Fruit fly (Drosophila melanogaster) whole organism, embryonic: ENCODE results near the gene CG5853.

ENCODE experiments used
- Adf1 ChIP-seq: fragments of 200-800 bp; sonication (Bioruptor generic); IDR thresholded peaks from 2 replicates; pipeline ENCODE4 v1.3.6; 2022; ENCODE audit warnings: missing biosample characterization, missing genetic modification characterization
- Atf6 ChIP-seq: fragments of 200-800 bp; sonication (Bioruptor generic); IDR thresholded peaks from 2 replicates; pipeline ENCODE4 v1.3.6; 2022; ENCODE audit warnings: missing biosample characterization, missing genetic modification characterization
- B-H1 ChIP-seq: fragments of 200-800 bp; sonication (Bioruptor generic); IDR thresholded peaks from 3 replicates; pipeline ENCODE4 v1.3.6; 2022; ENCODE audit warnings: missing biosample characterization, missing genetic modification characterization
- CG10543 ChIP-seq: fragments of 200-800 bp; sonication (Bioruptor generic); optimal IDR thresholded peaks from 3 replicates; lab custom pipeline; 2017; ENCODE audit warnings: missing biosample characterization, mild to moderate bottlenecking, missing genetic modification characterization, moderate library complexity
- CG11247 ChIP-seq: fragments of 200-800 bp; sonication (Bioruptor generic); IDR thresholded peaks from 2 replicates; pipeline ENCODE4 v1.3.6; 2022; ENCODE audit warnings: missing biosample characterization, missing genetic modification characterization
- CG12744 ChIP-seq: fragments of 200-800 bp; sonication (Bioruptor generic); optimal IDR thresholded peaks from 2 replicates; lab custom pipeline; 2016; ENCODE audit warnings: missing biosample characterization, missing genetic modification characterization
- CG15269 ChIP-seq: fragments of 200-800 bp; sonication (Bioruptor generic); optimal IDR thresholded peaks from 2 replicates; lab custom pipeline; 2018; ENCODE audit warnings: missing biosample characterization, mild to moderate bottlenecking, missing genetic modification characterization, moderate library complexity
- CG15514 ChIP-seq: fragments of 200-800 bp; sonication (Bioruptor generic); optimal IDR thresholded peaks from 3 replicates; lab custom pipeline; 2017; ENCODE audit warnings: missing biosample characterization, missing genetic modification characterization, mild to moderate bottlenecking, moderate library complexity, missing genetic modification reagents
- CG1603 ChIP-seq: fragments of 200-800 bp; sonication (Bioruptor generic); optimal IDR thresholded peaks from 2 replicates; lab custom pipeline; 2019; ENCODE audit warnings: missing biosample characterization, mild to moderate bottlenecking, missing genetic modification characterization, moderate library complexity
- CG16815 ChIP-seq: fragments of 200-800 bp; sonication (Bioruptor generic); optimal IDR thresholded peaks from 3 replicates; lab custom pipeline; 2017; ENCODE audit warnings: missing biosample characterization, mild to moderate bottlenecking, missing genetic modification characterization
- CG16863 ChIP-seq: fragments of 200-800 bp; sonication (Bioruptor generic); optimal IDR thresholded peaks from 3 replicates; lab custom pipeline; 2016; ENCODE audit warnings: missing biosample characterization, missing genetic modification characterization
- CG17385 ChIP-seq: fragments of 200-800 bp; sonication (Bioruptor generic); optimal IDR thresholded peaks from 3 replicates; lab custom pipeline; 2018; ENCODE audit warnings: missing biosample characterization, mild to moderate bottlenecking, missing genetic modification characterization
- CG31224 ChIP-seq: fragments of 200-800 bp; sonication (Bioruptor generic); IDR thresholded peaks from 2 replicates; pipeline ENCODE4 v1.3.6; 2022; ENCODE audit warnings: missing biosample characterization, missing genetic modification characterization
- CG32532 ChIP-seq: fragments of 200-800 bp; sonication (Bioruptor generic); IDR thresholded peaks from 2 replicates; pipeline ENCODE4 v1.3.6; 2022; ENCODE audit warnings: missing biosample characterization, missing genetic modification characterization
- CG5953 ChIP-seq: fragments of 200-800 bp; sonication (Bioruptor generic); IDR thresholded peaks from 2 replicates; pipeline ENCODE4 v1.3.6; 2022; ENCODE audit warnings: missing biosample characterization, missing genetic modification characterization
- CG9932 ChIP-seq: fragments of 200-800 bp; sonication (Bioruptor generic); IDR thresholded peaks from 2 replicates; pipeline ENCODE4 v1.3.6; 2022; ENCODE audit warnings: missing biosample characterization, missing genetic modification characterization
- CrebB ChIP-seq: fragments of 200-800 bp; sonication (Bioruptor generic); optimal IDR thresholded peaks from 3 replicates; lab custom pipeline; 2018; ENCODE audit warnings: missing biosample characterization, mild to moderate bottlenecking, missing genetic modification characterization
- Dbx ChIP-seq: fragments of 200-800 bp; sonication (Bioruptor generic); IDR thresholded peaks from 3 replicates; pipeline ENCODE4 v1.3.6; 2022; ENCODE audit warnings: missing biosample characterization, missing genetic modification characterization
- Drgx ChIP-seq: fragments of 200-800 bp; sonication (Bioruptor generic); IDR thresholded peaks from 2 replicates; pipeline ENCODE4 v1.3.6; 2022; ENCODE audit warnings: missing biosample characterization, missing genetic modification characterization
- Fer1 ChIP-seq: fragments of 200-800 bp; sonication (Bioruptor generic); optimal IDR thresholded peaks from 2 replicates; lab custom pipeline; 2017; ENCODE audit warnings: missing biosample characterization, mild to moderate bottlenecking, missing genetic modification characterization
- Fer3 ChIP-seq: fragments of 200-800 bp; sonication (Bioruptor generic); optimal IDR thresholded peaks from 2 replicates; lab custom pipeline; 2018; ENCODE audit warnings: missing biosample characterization, mild to moderate bottlenecking, missing genetic modification characterization, moderate library complexity
- HLH3B ChIP-seq: fragments of 200-800 bp; sonication (Bioruptor generic); IDR thresholded peaks from 2 replicates; pipeline ENCODE4 v1.3.6; 2022; ENCODE audit warnings: missing biosample characterization, missing genetic modification characterization
- HmgZ ChIP-seq: fragments of 200-800 bp; sonication (Bioruptor generic); optimal IDR thresholded peaks from 2 replicates; lab custom pipeline; 2018; ENCODE audit warnings: missing biosample characterization, mild to moderate bottlenecking, missing genetic modification characterization
- Hr51 ChIP-seq, 2 experiments: fragments of 200-800 bp; sonication (Bioruptor generic); optimal IDR thresholded peaks; 2 replicates in 1 of 2; 3 replicates in 1 of 2; lab custom pipeline; 2016 to 2018; ENCODE audit warnings: missing biosample characterization in 2 of 2, missing genetic modification characterization in 2 of 2, mild to moderate bottlenecking in 1 of 2, moderate library complexity in 1 of 2
- Jarid2 ChIP-seq: fragments of 200-800 bp; sonication (Bioruptor generic); optimal IDR thresholded peaks from 3 replicates; lab custom pipeline; 2017; ENCODE audit warnings: mild to moderate bottlenecking, missing biosample characterization, missing genetic modification reagents, missing genetic modification characterization
- Optix ChIP-seq: fragments of 200-800 bp; sonication (Bioruptor generic); IDR thresholded peaks from 3 replicates; pipeline ENCODE4 v1.3.6; 2022; ENCODE audit warnings: missing biosample characterization, missing genetic modification characterization
- Rfx ChIP-seq: fragments of 200-800 bp; sonication (Bioruptor generic); IDR thresholded peaks from 2 replicates; pipeline ENCODE4 v1.3.6; 2022; ENCODE audit warnings: missing biosample characterization, missing genetic modification characterization
- ato ChIP-seq: fragments of 200-800 bp; sonication (Bioruptor generic); IDR thresholded peaks from 2 replicates; pipeline ENCODE4 v1.3.6; 2022; ENCODE audit warnings: missing biosample characterization, missing genetic modification characterization; ENCODE audit not compliant: partially characterized antibody
- bsh ChIP-seq, 2 experiments: fragments of 200-800 bp; sonication (Bioruptor generic); optimal IDR thresholded peaks; 2 replicates each; lab custom pipeline; 2017 to 2018; ENCODE audit warnings: mild to moderate bottlenecking in 2 of 2, missing biosample characterization in 2 of 2, missing genetic modification characterization in 2 of 2, moderate library complexity in 1 of 2
- caup ChIP-seq: fragments of 200-800 bp; sonication (Bioruptor generic); optimal IDR thresholded peaks from 3 replicates; lab custom pipeline; 2017; ENCODE audit warnings: missing biosample characterization, mild to moderate bottlenecking, missing genetic modification characterization, moderate library complexity; ENCODE audit not compliant: severe bottlenecking
- chinmo ChIP-seq: fragments of 200-800 bp; sonication (Bioruptor generic); IDR thresholded peaks from 4 replicates; pipeline ENCODE4 v1.3.6; 2022; ENCODE audit warnings: missing biosample characterization, missing genetic modification characterization; ENCODE audit not compliant: partially characterized antibody
- ci ChIP-seq: fragments of 200-800 bp; sonication (Bioruptor generic); IDR thresholded peaks from 3 replicates; pipeline ENCODE4 v1.3.6; 2022; ENCODE audit warnings: missing biosample characterization, missing genetic modification characterization
- dpn ChIP-seq, 2 experiments: fragments of 200-800 bp; sonication (Bioruptor generic); optimal IDR thresholded peaks; 3 replicates each; lab custom pipeline; 2016; ENCODE audit warnings: missing biosample characterization in 2 of 2, missing genetic modification characterization in 2 of 2
- kni ChIP-seq: fragments of 200-800 bp; sonication (Bioruptor generic); optimal IDR thresholded peaks from 3 replicates; lab custom pipeline; 2017; ENCODE audit warnings: mild to moderate bottlenecking, missing biosample characterization, missing genetic modification reagents, missing genetic modification characterization
- lbe ChIP-seq: fragments of 200-800 bp; sonication (Bioruptor generic); optimal IDR thresholded peaks from 2 replicates; lab custom pipeline; 2016; ENCODE audit warnings: missing biosample characterization, mild to moderate bottlenecking, missing genetic modification characterization
- mirr ChIP-seq: fragments of 200-800 bp; sonication (Bioruptor generic); optimal IDR thresholded peaks from 3 replicates; lab custom pipeline; 2018; ENCODE audit warnings: missing biosample characterization, mild to moderate bottlenecking, missing genetic modification characterization
- nom ChIP-seq: fragments of 200-800 bp; sonication (Bioruptor generic); optimal IDR thresholded peaks from 2 replicates; lab custom pipeline; 2017; ENCODE audit warnings: missing biosample characterization, missing genetic modification characterization, mild to moderate bottlenecking, moderate library complexity, missing genetic modification reagents
- pb ChIP-seq: fragments of 200-800 bp; sonication (Bioruptor generic); optimal IDR thresholded peaks from 3 replicates; lab custom pipeline; 2016; ENCODE audit warnings: missing biosample characterization, missing genetic modification characterization
- pho ChIP-seq: fragments of 200-800 bp; sonication (Bioruptor generic); optimal IDR thresholded peaks from 2 replicates; lab custom pipeline; 2016; ENCODE audit warnings: missing biosample characterization, missing genetic modification characterization
- pzg ChIP-seq: fragments of 200-800 bp; sonication (Bioruptor generic); optimal IDR thresholded peaks from 3 replicates; lab custom pipeline; 2018; ENCODE audit warnings: missing biosample characterization, mild to moderate bottlenecking, missing genetic modification characterization, moderate library complexity
- repo ChIP-seq: fragments of 200-800 bp; sonication (Bioruptor generic); optimal IDR thresholded peaks from 2 replicates; lab custom pipeline; 2016; ENCODE audit warnings: missing biosample characterization, missing genetic modification characterization
- ro ChIP-seq: fragments of 200-800 bp; sonication (Bioruptor generic); IDR thresholded peaks from 2 replicates; pipeline ENCODE4 v1.3.6; 2022; ENCODE audit warnings: missing biosample characterization, missing genetic modification characterization
- sd ChIP-seq: fragments of 200-800 bp; sonication (Bioruptor generic); optimal IDR thresholded peaks from 3 replicates; lab custom pipeline; 2018; ENCODE audit warnings: missing biosample characterization, mild to moderate bottlenecking, missing genetic modification characterization, moderate library complexity
- sob ChIP-seq: fragments of 200-800 bp; sonication (Bioruptor generic); IDR thresholded peaks from 2 replicates; pipeline ENCODE4 v1.3.6; 2022; ENCODE audit warnings: missing biosample characterization, missing genetic modification characterization
- sr ChIP-seq: fragments of 200-800 bp; sonication (Bioruptor generic); IDR thresholded peaks from 3 replicates; pipeline ENCODE4 v1.3.6; 2022; ENCODE audit warnings: missing biosample characterization, missing genetic modification characterization
- sug ChIP-seq: fragments of 200-800 bp; optimal IDR thresholded peaks from 2 replicates; lab custom pipeline; 2019; ENCODE audit warnings: missing biosample characterization, mild to moderate bottlenecking, missing genetic modification characterization, moderate library complexity
- yki ChIP-seq: fragments of >200 bp; optimal IDR thresholded peaks from 3 replicates; lab custom pipeline; 2018
- z ChIP-seq: fragments of 200-800 bp; sonication (Bioruptor generic); IDR thresholded peaks from 3 replicates; pipeline ENCODE4 v1.3.6; 2022; ENCODE audit warnings: missing biosample characterization, missing genetic modification characterization

The CG5853 gene

DNA sequence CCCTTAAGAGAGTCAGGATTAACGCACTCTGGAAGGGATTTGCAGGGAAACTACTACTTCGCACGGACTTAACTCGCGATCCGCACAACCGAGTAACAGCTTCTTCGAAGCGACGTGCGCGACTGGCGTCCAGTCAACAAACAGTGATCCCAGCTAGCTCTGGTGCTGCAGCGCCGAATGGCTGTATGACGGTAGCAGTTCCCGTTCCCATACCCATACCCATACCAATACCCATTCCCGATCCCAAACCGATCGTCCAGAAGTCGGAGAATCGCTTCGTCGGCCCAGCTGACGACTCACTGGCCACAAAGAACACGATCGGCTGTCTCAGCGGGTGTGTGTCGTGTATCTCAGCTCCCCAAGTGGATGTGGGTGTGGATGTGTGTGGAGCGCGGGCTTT is at the start of gene CG5853 (continued):
- no peak for TF ChIP-seq CG1603 (tag; lab: Kevin White, UChicago)
- peak; percentile 84 for TF ChIP-seq mirr (GFP tag; lab: Kevin White, UChicago)
- TF ChIP-seq kni (GFP tag; lab: Kevin White, UChicago): peak; percentile 67
- TF ChIP-seq bsh (GFP tag; optimal IDR thresholded peaks at IDR 0.05; lab: Kevin White, UChicago): no peak
- no peak for TF ChIP-seq CG17385 (GFP tag; lab: Kevin White, UChicago)
- peak; percentile 37; the same call in 1 of the 2 replicates for TF ChIP-seq CG5953 (GFP tag; lab: Robert Waterston, UW)
- no peak for TF ChIP-seq CG16863 (GFP tag; lab: Kevin White, UChicago)
- TF ChIP-seq caup: peak; percentile 36
- no peak for TF ChIP-seq dpn (GFP tag; optimal IDR thresholded peaks at IDR 0.05; lab: Kevin White, UChicago)
- TF ChIP-seq chinmo (GFP tag; lab: Robert Waterston, UW): peak; percentile 87; the same call in 3 of the 4 replicates
- peak; percentile 34; the same call in 1 of the 2 replicates for TF ChIP-seq Adf1 (GFP tag; lab: Robert Waterston, UW)
- peak; percentile 59 for TF ChIP-seq HmgZ (tag; lab: Kevin White, UChicago)
- TF ChIP-seq sr (GFP tag; lab: Robert Waterston, UW): peak; percentile 32; the same call in 1 of the 3 replicates
- TF ChIP-seq Drgx (GFP tag; lab: Robert Waterston, UW): peak; percentile 36
- no peak for TF ChIP-seq CG16815 (GFP tag; lab: Kevin White, UChicago)
- peak; percentile 11 for TF ChIP-seq sd (tag; lab: Kevin White, UChicago)
- TF ChIP-seq z: 0 out of 3 replicates have a peak, but pooled peaks have one; percentile 28
- peak; percentile 49 for TF ChIP-seq lbe
- 0 out of 3 replicates have a peak, but pooled peaks have one; percentile 39 for TF ChIP-seq Dbx
- no peak for TF ChIP-seq ro (GFP tag; lab: Robert Waterston, UW)
- TF ChIP-seq CG31224: no peak
- TF ChIP-seq HLH3B (GFP tag; lab: Robert Waterston, UW): 0 out of 2 replicates have a peak, but pooled peaks have one; percentile 14
- TF ChIP-seq Fer1 (GFP tag; lab: Kevin White, UChicago): no peak
- TF ChIP-seq CG12744 (GFP tag; lab: Kevin White, UChicago): no peak
- peak; percentile 74 for TF ChIP-seq nom (GFP tag; lab: Kevin White, UChicago)
- TF ChIP-seq Hr51 (GFP tag; optimal IDR thresholded peaks at IDR 0.05; lab: Kevin White, UChicago): no peak
- TF ChIP-seq pzg: peak; percentile 11
- peak; percentile 62 for TF ChIP-seq ci (GFP tag; lab: Robert Waterston, UW)
- TF ChIP-seq pho (GFP tag; lab: Kevin White, UChicago): peak; percentile 7
- no peak for TF ChIP-seq ato
- peak; percentile 52 for TF ChIP-seq Rfx (GFP tag; lab: Robert Waterston, UW)
- TF ChIP-seq B-H1 (GFP tag; lab: Robert Waterston, UW): no peak
- TF ChIP-seq Atf6 (GFP tag; lab: Robert Waterston, UW): peak; percentile 28; the same call in 1 of the 2 replicates
- no peak for TF ChIP-seq yki (lab: Kevin White, UChicago)
- TF ChIP-seq CG10543 (GFP tag; lab: Kevin White, UChicago): peak; percentile 78
- peak; percentile 40 for TF ChIP-seq Jarid2 (GFP tag; lab: Kevin White, UChicago)
- peak; percentile 21 for TF ChIP-seq Fer3 (tag; lab: Kevin White, UChicago)
- TF ChIP-seq sob (GFP tag; lab: Robert Waterston, UW): peak; percentile 51; the same call in 1 of the 2 replicates
- TF ChIP-seq CG15269 (tag; lab: Kevin White, UChicago): peak; percentile 2
- TF ChIP-seq pb (GFP tag; lab: Kevin White, UChicago): peak; percentile 1
- peak; percentile 25 for TF ChIP-seq CG15514 (GFP tag; lab: Kevin White, UChicago)
- peak; percentile 76 for TF ChIP-seq sug (tag; lab: Kevin White, UChicago)
- peak; percentile 52; the same call in 1 of the 2 replicates for TF ChIP-seq CG32532
- 0 out of 2 replicates have a peak, but pooled peaks have one; percentile 20 for TF ChIP-seq CG9932 (GFP tag; lab: Robert Waterston, UW)
- TF ChIP-seq CG11247 (GFP tag; lab: Robert Waterston, UW): 0 out of 2 replicates have a peak, but pooled peaks have one; percentile 40
- TF ChIP-seq repo (GFP tag; lab: Kevin White, UChicago): no peak
- TF ChIP-seq CrebB (tag; lab: Kevin White, UChicago): peak; percentile 0
- 0 out of 3 replicates have a peak, but pooled peaks have one; percentile 35 for TF ChIP-seq Optix (GFP tag; lab: Robert Waterston, UW)
